Worm (Caenorhabditis elegans): ENCODE data around the gene mom-1.

DNA sequence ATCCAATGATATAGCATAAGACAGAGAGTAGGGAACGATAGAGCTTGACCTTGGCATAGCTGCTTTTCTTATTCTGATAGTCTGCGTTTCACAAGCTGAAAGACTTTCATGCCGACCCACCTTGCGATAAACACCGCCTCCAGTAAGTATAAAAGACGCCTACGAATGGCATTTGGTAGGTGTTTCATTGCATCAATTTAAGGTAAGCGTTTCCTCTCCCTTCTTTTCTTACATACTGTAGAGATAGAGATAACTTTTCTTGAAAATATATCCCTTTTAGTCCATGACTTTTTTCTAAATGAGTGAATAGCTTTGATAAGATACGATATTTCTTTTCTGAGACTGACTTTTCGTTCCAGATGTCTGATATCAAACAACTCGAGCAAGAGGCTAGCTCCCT is 30.2 kb downstream of the mom-1 start, which contains the start of gene col-167:
- TF ChIP-seq nhr-10 (tag; optimal IDR thresholded peaks at IDR 0.05), result no peak
- no peak for TF ChIP-seq alr-1 (tag; optimal IDR thresholded peaks at IDR 0.05)
- TF ChIP-seq mdl-1 (tag; optimal IDR thresholded peaks at IDR 0.05), result no peak
- no peak for TF ChIP-seq unc-39 (tag; optimal IDR thresholded peaks at IDR 0.05)
